Worm (Caenorhabditis elegans): ENCODE measurements around the gene C29E4.15.

The C29E4.15 gene

DNA sequence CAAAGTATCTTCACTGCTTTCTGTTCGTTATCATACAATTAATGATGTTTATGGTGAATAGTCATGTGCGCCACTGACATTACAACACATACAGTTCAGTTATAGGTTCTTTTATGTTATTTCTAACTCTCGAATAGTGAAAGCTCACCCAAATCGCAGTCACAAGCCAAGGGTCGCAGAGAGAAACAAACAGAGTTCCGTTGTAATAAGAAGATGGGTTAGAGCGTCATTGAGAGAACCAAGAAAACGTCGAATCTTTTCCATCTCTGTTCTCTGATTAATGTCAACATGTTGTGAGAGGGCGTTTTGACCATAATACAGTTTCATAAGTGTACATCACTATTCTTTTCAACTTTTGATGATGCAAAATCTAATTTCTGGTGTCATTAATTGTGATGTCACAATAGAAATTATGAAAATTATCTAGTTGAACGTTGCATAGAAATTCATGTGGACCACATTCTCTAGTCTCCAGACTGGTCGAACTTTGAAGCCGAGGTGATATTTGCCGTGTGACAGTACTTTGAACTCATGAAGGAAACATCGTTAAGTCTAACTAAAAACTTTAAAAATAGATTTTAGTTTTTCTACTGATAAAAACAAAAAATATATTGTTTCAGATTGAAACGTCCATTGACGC, 21.7 kb downstream of the C29E4.15 start (continued):
- TF ChIP-seq F37B4.10 (GFP tag; IDR thresholded peaks at IDR 0.05) (no peak), ztf-6 (GFP tag; IDR thresholded peaks at IDR 0.05) (no peak), die-1 (tag; optimal IDR thresholded peaks at IDR 0.05) (no peak)

DNA sequence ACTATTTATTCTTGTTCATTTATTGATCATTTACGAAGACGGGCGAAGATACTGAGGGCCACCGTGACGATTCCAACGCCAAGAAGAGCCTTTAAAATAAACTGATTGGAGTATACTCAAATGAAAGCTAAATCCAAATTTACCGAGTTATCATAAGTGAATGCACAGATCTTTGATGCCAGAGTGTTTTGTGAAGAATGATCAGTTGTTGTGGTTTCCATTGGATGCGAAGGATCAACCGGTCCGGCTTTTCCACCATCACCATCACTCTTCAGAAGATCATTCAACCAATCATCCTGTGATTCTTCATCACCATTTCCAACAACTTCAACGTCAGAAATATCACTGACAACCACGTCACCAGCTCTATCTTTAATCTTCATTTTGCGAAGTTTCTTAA, 24.8 kb downstream of the C29E4.15 start:
- TF ChIP-seq dpff-1 (tag; optimal IDR thresholded peaks at IDR 0.05): no peak
- TF ChIP-seq zim-3 (tag; optimal IDR thresholded peaks at IDR 0.05): peak; percentile 20
- TF ChIP-seq lir-1 (GFP tag; conservative IDR thresholded peaks at IDR 0.05): no peak
- no peak for TF ChIP-seq hlh-26 (GFP tag; conservative IDR thresholded peaks at IDR 0.05)
- 0 out of 2 replicates have a peak, but pooled peaks have one; percentile 43 for TF ChIP-seq cebp-1 (GFP tag; IDR thresholded peaks at IDR 0.05)
- TF ChIP-seq cebp-1 (tag; optimal IDR thresholded peaks at IDR 0.05): peak; percentile 49
- no peak for TF ChIP-seq egl-18 (GFP tag; IDR thresholded peaks at IDR 0.05)
- TF ChIP-seq dpl-1 (GFP tag; optimal IDR thresholded peaks at IDR 0.05): no peak
- no peak for TF ChIP-seq Y53F4B.3 (GFP tag; IDR thresholded peaks at IDR 0.05)
- TF ChIP-seq lin-35 (GFP tag; optimal IDR thresholded peaks at IDR 0.05): no peak
- no peak for TF ChIP-seq cebp-2 (GFP tag; IDR thresholded peaks at IDR 0.05)
- no peak for TF ChIP-seq ceh-27 (GFP tag; optimal IDR thresholded peaks at IDR 0.05)
- TF ChIP-seq aptf-3 (GFP tag; IDR thresholded peaks at IDR 0.05): no peak
- TF ChIP-seq C17E4.6 (GFP tag; IDR thresholded peaks at IDR 0.05): 0 out of 2 replicates have a peak, but pooled peaks have one; percentile 32
- no peak for TF ChIP-seq bed-2 (GFP tag; IDR thresholded peaks at IDR 0.05)
- no peak for TF ChIP-seq mxl-1 (tag; optimal IDR thresholded peaks at IDR 0.05)
- no peak for TF ChIP-seq D2030.7 (GFP tag; IDR thresholded peaks at IDR 0.05)
- TF ChIP-seq madf-3 (GFP tag; IDR thresholded peaks at IDR 0.05): 0 out of 2 replicates have a peak, but pooled peaks have one; percentile 4
- no peak for TF ChIP-seq F57A8.1 (GFP tag; optimal IDR thresholded peaks at IDR 0.05)
- TF ChIP-seq ztf-22 (GFP tag; optimal IDR thresholded peaks at IDR 0.05): no peak
- no peak for TF ChIP-seq let-526 (GFP tag; IDR thresholded peaks at IDR 0.05)
- TF ChIP-seq sptf-2 (GFP tag; optimal IDR thresholded peaks at IDR 0.05): no peak
- no peak for TF ChIP-seq ztf-6 (GFP tag; IDR thresholded peaks at IDR 0.05)
- TF ChIP-seq ceh-100 (GFP tag; IDR thresholded peaks at IDR 0.05): no peak
- no peak for TF ChIP-seq snpc-4 (GFP tag; optimal IDR thresholded peaks at IDR 0.05)
- TF ChIP-seq snpc-4 (tag; optimal IDR thresholded peaks at IDR 0.05): peak in 1 of 4 experiments; percentile 22
- TF ChIP-seq B0336.3 (GFP tag; IDR thresholded peaks at IDR 0.05): no peak
- TF ChIP-seq ceh-91 (GFP tag; IDR thresholded peaks at IDR 0.05): no peak
- no peak for TF ChIP-seq snpc-1.3 (tag; optimal IDR thresholded peaks at IDR 0.05; ENCODE audit: insufficient read depth)
- TF ChIP-seq madf-6 (GFP tag; IDR thresholded peaks at IDR 0.05): peak; percentile 56; the same call in 1 of the 2 replicates
- no peak for TF ChIP-seq ztf-25 (GFP tag; IDR thresholded peaks at IDR 0.05)
- TF ChIP-seq ztf-28 (GFP tag; IDR thresholded peaks at IDR 0.05): no peak
- TF ChIP-seq chd-7 (tag; optimal IDR thresholded peaks at IDR 0.05): peak; percentile 61
- no peak for TF ChIP-seq him-1 (tag; optimal IDR thresholded peaks at IDR 0.05)
- TF ChIP-seq hsf-1 (GFP tag; IDR thresholded peaks at IDR 0.05): 0 out of 2 replicates have a peak, but pooled peaks have one; percentile 32
- peak; percentile 15 for TF ChIP-seq lin-54 (GFP tag; optimal IDR thresholded peaks at IDR 0.05)
- peak; percentile 6 for TF ChIP-seq die-1 (tag; optimal IDR thresholded peaks at IDR 0.05)
- peak; percentile 2 for TF ChIP-seq ztf-3 (GFP tag; optimal IDR thresholded peaks at IDR 0.05)
- no peak for TF ChIP-seq akir-1 (GFP tag; optimal IDR thresholded peaks at IDR 0.05)
- TF ChIP-seq F55B11.4 (tag; optimal IDR thresholded peaks at IDR 0.05; ENCODE audit: borderline replicate concordance, insufficient read depth): no peak
- no peak for TF ChIP-seq ccch-3 (GFP tag; optimal IDR thresholded peaks at IDR 0.05)
- TF ChIP-seq nfya-1 (tag; optimal IDR thresholded peaks at IDR 0.05; ENCODE audit: borderline replicate concordance, insufficient read depth): no peak
- no peak for TF ChIP-seq tbp1 (GFP tag; optimal IDR thresholded peaks at IDR 0.05)
- TF ChIP-seq pbrm-1 (GFP tag; IDR thresholded peaks at IDR 0.05): no peak; the same call in 1 of the 2 replicates
- TF ChIP-seq lsl-1 (GFP tag; optimal IDR thresholded peaks at IDR 0.05): no peak
